Worm (Caenorhabditis elegans): ENCODE measurements around the gene sax-1.

DNA sequence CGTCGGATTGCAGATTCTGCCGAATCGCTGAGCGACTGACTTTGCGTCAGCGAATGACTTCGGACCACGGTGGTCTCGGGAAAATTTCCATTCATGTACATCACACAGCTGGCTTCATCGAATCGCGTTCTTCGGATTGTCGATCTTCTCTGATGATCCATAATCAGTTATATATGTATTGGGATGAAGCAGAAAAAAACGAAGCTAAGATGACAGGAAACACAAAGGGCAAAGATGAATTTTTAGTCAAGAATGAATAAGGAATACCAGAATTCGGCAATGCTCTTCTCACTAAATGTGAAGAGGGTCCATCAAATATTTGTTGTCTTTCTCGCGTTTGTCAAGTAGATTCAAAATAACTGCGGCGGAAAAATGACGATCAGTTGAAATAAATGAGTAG is 32.7 kb downstream of the sax-1 start, which contains the start of gene del-9:
- TF ChIP-seq ama-1 (optimal IDR thresholded peaks at IDR 0.05) (no peak), ama-1 (GFP tag; optimal IDR thresholded peaks at IDR 0.05) (no peak), dox-1 (GFP tag; IDR thresholded peaks at IDR 0.05) (no peak)

Measured in whole organism, young adult.